Worm (Caenorhabditis elegans) whole organism, mixed stage, embryonic: ENCODE data around the gene C50E3.11.

ENCODE experiments used
- elt-1 ChIP-seq: sonication (generic microtip); optimal IDR thresholded peaks from 2 replicates; lab custom pipeline; 2017; ENCODE audit warnings: missing genetic modification characterization, mild to moderate bottlenecking, missing compliant biosample characterization, antibody characterized with exemption, moderate library complexity, borderline replicate concordance; ENCODE audit not compliant: insufficient read depth
- flh-1 ChIP-seq: fragments of 200-800 bp; sonication (Bioruptor generic); optimal IDR thresholded peaks from 2 replicates; lab custom pipeline; 2018; ENCODE audit warnings: mild to moderate bottlenecking, missing genetic modification characterization, moderate library complexity, missing compliant biosample characterization
- nhr-28 ChIP-seq: fragments of 150-350 bp; optimal IDR thresholded peaks from 2 replicates; lab custom pipeline; 2014; ENCODE audit warnings: missing biosample characterization, missing genetic modification characterization

DNA sequence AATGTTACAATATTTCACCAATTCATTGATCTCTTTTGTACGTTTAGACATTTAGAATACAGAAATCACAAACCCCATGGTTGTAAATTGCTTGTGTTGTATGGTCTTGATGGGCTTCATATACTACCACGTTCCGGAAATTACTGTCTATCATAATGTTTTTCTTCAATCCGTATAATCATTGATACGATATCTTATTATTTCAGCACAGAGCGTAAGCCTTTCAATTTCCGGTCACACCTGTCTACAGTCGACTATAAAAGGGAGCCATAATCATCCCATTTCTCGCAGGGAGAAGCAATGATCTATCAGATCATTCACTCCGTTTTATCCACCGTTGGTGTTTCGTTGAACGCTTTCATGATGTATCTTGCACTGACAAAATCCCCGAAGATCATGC, 26.2 kb upstream of the C50E3.11 start, which contains the start of gene srd-30:
- no peak for TF ChIP-seq nhr-28
- TF ChIP-seq flh-1 = no peak
- TF ChIP-seq elt-1 = no peak
